Fruit fly (Drosophila melanogaster) whole organism, embryonic: ENCODE data around the gene Pgant35A.
A peak's percentile ranks its signal among the peaks of the same experiment; 100 is the strongest.

ENCODE experiments used
- Ada2b ChIP-seq: fragments of 200-800 bp; sonication (Bioruptor generic); IDR thresholded peaks from 2 replicates; pipeline ENCODE4 v1.3.6; 2022; ENCODE audit warnings: missing biosample characterization, missing genetic modification characterization
- Adf1 ChIP-seq: fragments of 200-800 bp; sonication (Bioruptor generic); IDR thresholded peaks from 2 replicates; pipeline ENCODE4 v1.3.6; 2022; ENCODE audit warnings: missing biosample characterization, missing genetic modification characterization
- C15 ChIP-seq: fragments of 200-800 bp; sonication (Bioruptor generic); IDR thresholded peaks from 3 replicates; pipeline ENCODE4 v1.3.6; 2022; ENCODE audit warnings: missing biosample characterization, missing genetic modification characterization
- CG10431 ChIP-seq: fragments of 200-800 bp; sonication (Bioruptor generic); optimal IDR thresholded peaks from 3 replicates; lab custom pipeline; 2018; ENCODE audit warnings: missing biosample characterization, mild to moderate bottlenecking, missing genetic modification characterization
- CG10462 ChIP-seq: fragments of 200-800 bp; sonication (Bioruptor generic); optimal IDR thresholded peaks from 2 replicates; lab custom pipeline; 2016; ENCODE audit warnings: missing biosample characterization, missing genetic modification characterization
- CG12391 ChIP-seq: fragments of 200-800 bp; sonication (Bioruptor generic); optimal IDR thresholded peaks from 3 replicates; lab custom pipeline; 2018; ENCODE audit warnings: missing biosample characterization, mild to moderate bottlenecking, missing genetic modification characterization, moderate library complexity
- CG13123 ChIP-seq: fragments of 200-800 bp; sonication (Bioruptor generic); optimal IDR thresholded peaks from 2 replicates; lab custom pipeline; 2016; ENCODE audit warnings: missing biosample characterization, missing genetic modification characterization
- CG15073 ChIP-seq: fragments of 200-800 bp; sonication (Bioruptor generic); optimal IDR thresholded peaks from 2 replicates; lab custom pipeline; 2016; ENCODE audit warnings: missing biosample characterization, missing genetic modification characterization
- CG2120 ChIP-seq: fragments of 200-800 bp; sonication (Bioruptor generic); optimal IDR thresholded peaks from 3 replicates; lab custom pipeline; 2016; ENCODE audit warnings: missing biosample characterization, missing genetic modification characterization
- CG2678 ChIP-seq: fragments of 200-800 bp; sonication (Bioruptor generic); optimal IDR thresholded peaks from 3 replicates; lab custom pipeline; 2019; ENCODE audit warnings: missing biosample characterization, mild to moderate bottlenecking, missing genetic modification characterization, moderate library complexity
- CG31388 ChIP-seq: fragments of 200-800 bp; sonication (Bioruptor generic); optimal IDR thresholded peaks from 2 replicates; lab custom pipeline; 2016; ENCODE audit warnings: missing biosample characterization, missing genetic modification characterization
- CG3995 ChIP-seq: fragments of 200-800 bp; sonication (Bioruptor generic); optimal IDR thresholded peaks from 3 replicates; lab custom pipeline; 2016; ENCODE audit warnings: missing biosample characterization, missing genetic modification characterization
- CG4360 ChIP-seq: fragments of 200-800 bp; sonication (Bioruptor generic); IDR thresholded peaks from 2 replicates; pipeline ENCODE4 v1.3.6; 2022; ENCODE audit warnings: missing biosample characterization, missing genetic modification characterization
- CG7556 ChIP-seq: fragments of 200-800 bp; sonication (Bioruptor generic); optimal IDR thresholded peaks from 2 replicates; lab custom pipeline; 2017; ENCODE audit warnings: missing biosample characterization, mild to moderate bottlenecking, missing genetic modification characterization
- CG7928 ChIP-seq: fragments of 200-800 bp; sonication (Bioruptor generic); optimal IDR thresholded peaks from 2 replicates; lab custom pipeline; 2017; ENCODE audit warnings: missing biosample characterization, mild to moderate bottlenecking, missing genetic modification characterization
- CG8359 ChIP-seq: fragments of 200-800 bp; sonication (Bioruptor generic); optimal IDR thresholded peaks from 2 replicates; lab custom pipeline; 2017; ENCODE audit warnings: missing biosample characterization, mild to moderate bottlenecking, missing genetic modification characterization, borderline replicate concordance
- CG9817 ChIP-seq: fragments of 200-800 bp; sonication (Bioruptor generic); optimal IDR thresholded peaks from 2 replicates; lab custom pipeline; 2018; ENCODE audit warnings: missing biosample characterization, mild to moderate bottlenecking, missing genetic modification characterization, moderate library complexity
- Dfd ChIP-seq, 2 experiments: fragments of >200 bp; optimal IDR thresholded peaks; 2 replicates each; lab custom pipeline; 2017; ENCODE audit warnings: missing biosample characterization in 2 of 2, missing genetic modification characterization in 2 of 2
- Dll ChIP-seq: fragments of 200-800 bp; sonication (Bioruptor generic); IDR thresholded peaks from 4 replicates; pipeline ENCODE4 v1.3.6; 2022; ENCODE audit warnings: missing biosample characterization, missing genetic modification characterization; ENCODE audit not compliant: partially characterized antibody
- Elba2 ChIP-seq: fragments of 200-800 bp; sonication (Bioruptor generic); optimal IDR thresholded peaks from 3 replicates; lab custom pipeline; 2016; ENCODE audit warnings: missing biosample characterization, missing genetic modification characterization
- HHEX ChIP-seq: fragments of 200-800 bp; sonication (Bioruptor generic); optimal IDR thresholded peaks from 3 replicates; lab custom pipeline; 2017; ENCODE audit warnings: missing biosample characterization, mild to moderate bottlenecking, missing genetic modification characterization, missing genetic modification reagents
- Hr78 ChIP-seq, 2 experiments: fragments of 200-800 bp in 1 of 2; fragments of >200 bp in 1 of 2; sonication (Bioruptor generic) in 1 of 2; optimal IDR thresholded peaks; 2 replicates each; lab custom pipeline; 2017 to 2019; ENCODE audit warnings: missing biosample characterization in 2 of 2, missing genetic modification characterization in 2 of 2, mild to moderate bottlenecking in 1 of 2, moderate library complexity in 1 of 2
- MESR4 ChIP-seq: fragments of 200-800 bp; sonication (Bioruptor generic); optimal IDR thresholded peaks from 2 replicates; lab custom pipeline; 2018; ENCODE audit warnings: missing biosample characterization, mild to moderate bottlenecking, missing genetic modification characterization, moderate library complexity
- NC2α ChIP-seq: fragments of 200-800 bp; sonication (Bioruptor generic); optimal IDR thresholded peaks from 2 replicates; lab custom pipeline; 2016; ENCODE audit warnings: missing biosample characterization, missing genetic modification characterization
- Poxn ChIP-seq: fragments of 200-800 bp; sonication (Bioruptor generic); IDR thresholded peaks from 2 replicates; pipeline ENCODE4 v1.3.6; 2022; ENCODE audit warnings: missing biosample characterization, missing genetic modification characterization
- Ptx1 ChIP-seq: fragments of 200-800 bp; sonication (Bioruptor generic); IDR thresholded peaks from 2 replicates; pipeline ENCODE4 v1.3.6; 2022; ENCODE audit warnings: missing biosample characterization, missing genetic modification characterization
- Rfx ChIP-seq: fragments of 200-800 bp; sonication (Bioruptor generic); IDR thresholded peaks from 2 replicates; pipeline ENCODE4 v1.3.6; 2022; ENCODE audit warnings: missing biosample characterization, missing genetic modification characterization
- Rx ChIP-seq: fragments of 200-800 bp; sonication (Bioruptor generic); IDR thresholded peaks from 2 replicates; pipeline ENCODE4 v1.3.6; 2022; ENCODE audit warnings: missing biosample characterization, missing genetic modification characterization
- Vsx1 ChIP-seq: fragments of 200-800 bp; sonication (Bioruptor generic); optimal IDR thresholded peaks from 2 replicates; lab custom pipeline; 2017; ENCODE audit warnings: missing biosample characterization, mild to moderate bottlenecking, missing genetic modification characterization, missing genetic modification reagents
- YL-1 ChIP-seq: fragments of 200-800 bp; sonication (Bioruptor generic); optimal IDR thresholded peaks from 3 replicates; lab custom pipeline; 2017; ENCODE audit warnings: missing biosample characterization, mild to moderate bottlenecking, missing genetic modification characterization
- al ChIP-seq: fragments of 200-800 bp; sonication (Bioruptor generic); IDR thresholded peaks from 2 replicates; pipeline ENCODE4 v1.3.6; 2022; ENCODE audit warnings: missing biosample characterization, missing genetic modification characterization
- az2 ChIP-seq: fragments of 200-800 bp; sonication (Bioruptor generic); optimal IDR thresholded peaks from 3 replicates; lab custom pipeline; 2016; ENCODE audit warnings: missing biosample characterization, missing genetic modification characterization
- bsh ChIP-seq, 2 experiments: fragments of 200-800 bp; sonication (Bioruptor generic); optimal IDR thresholded peaks; 2 replicates each; lab custom pipeline; 2017 to 2018; ENCODE audit warnings: mild to moderate bottlenecking in 2 of 2, missing biosample characterization in 2 of 2, missing genetic modification characterization in 2 of 2, moderate library complexity in 1 of 2
- chinmo ChIP-seq: fragments of 200-800 bp; sonication (Bioruptor generic); IDR thresholded peaks from 4 replicates; pipeline ENCODE4 v1.3.6; 2022; ENCODE audit warnings: missing biosample characterization, missing genetic modification characterization; ENCODE audit not compliant: partially characterized antibody
- dati ChIP-seq: fragments of 200-800 bp; sonication (Bioruptor generic); IDR thresholded peaks from 2 replicates; pipeline ENCODE4 v1.3.6; 2022; ENCODE audit warnings: missing biosample characterization, missing genetic modification characterization
- dysf ChIP-seq: fragments of 200-800 bp; sonication (Bioruptor generic); IDR thresholded peaks from 3 replicates; pipeline ENCODE4 v1.3.6; 2022; ENCODE audit warnings: missing biosample characterization, missing genetic modification characterization
- fd3F ChIP-seq: fragments of 200-800 bp; sonication (Bioruptor generic); optimal IDR thresholded peaks from 2 replicates; lab custom pipeline; 2018; ENCODE audit warnings: missing biosample characterization, mild to moderate bottlenecking, missing genetic modification characterization, moderate library complexity
- gce ChIP-seq: fragments of 200-800 bp; sonication (Bioruptor generic); IDR thresholded peaks from 3 replicates; pipeline ENCODE4 v1.3.6; 2022; ENCODE audit warnings: missing biosample characterization, missing genetic modification characterization
- h ChIP-seq: fragments of >200 bp; optimal IDR thresholded peaks from 2 replicates; lab custom pipeline; 2017
- hbn ChIP-seq: fragments of 200-800 bp; sonication (Bioruptor generic); IDR thresholded peaks from 2 replicates; pipeline ENCODE4 v1.3.6; 2022; ENCODE audit warnings: missing biosample characterization, missing genetic modification characterization; ENCODE audit not compliant: partially characterized antibody
- her ChIP-seq: fragments of 200-800 bp; sonication (Bioruptor generic); optimal IDR thresholded peaks from 2 replicates; lab custom pipeline; 2016; ENCODE audit warnings: missing biosample characterization, missing genetic modification characterization
- kay ChIP-seq: fragments of 200-800 bp; sonication (Bioruptor generic); optimal IDR thresholded peaks from 2 replicates; lab custom pipeline; 2016; ENCODE audit warnings: missing biosample characterization, missing genetic modification characterization
- oc ChIP-seq: fragments of 200-800 bp; sonication (Bioruptor generic); optimal IDR thresholded peaks from 2 replicates; lab custom pipeline; 2018; ENCODE audit warnings: missing biosample characterization, mild to moderate bottlenecking, missing genetic modification characterization, moderate library complexity
- pfk ChIP-seq: fragments of 200-800 bp; sonication (Bioruptor generic); optimal IDR thresholded peaks from 2 replicates; lab custom pipeline; 2018; ENCODE audit warnings: missing biosample characterization, mild to moderate bottlenecking, missing genetic modification characterization, moderate library complexity
- row ChIP-seq: fragments of 200-800 bp; sonication (Bioruptor generic); IDR thresholded peaks from 3 replicates; pipeline ENCODE4 v1.3.6; 2022; ENCODE audit warnings: missing biosample characterization, missing genetic modification characterization
- sug ChIP-seq: fragments of 200-800 bp; optimal IDR thresholded peaks from 2 replicates; lab custom pipeline; 2019; ENCODE audit warnings: missing biosample characterization, mild to moderate bottlenecking, missing genetic modification characterization, moderate library complexity
- tll ChIP-seq, 2 experiments: fragments of 200-800 bp in 1 of 2; fragments of >200 bp in 1 of 2; sonication (Bioruptor generic) in 1 of 2; optimal IDR thresholded peaks; 2 replicates each; lab custom pipeline; 2017 to 2019; ENCODE audit warnings: missing biosample characterization in 2 of 2, missing genetic modification characterization in 2 of 2, mild to moderate bottlenecking in 1 of 2, moderate library complexity in 1 of 2
- wdn ChIP-seq: fragments of 200-800 bp; sonication (Bioruptor generic); IDR thresholded peaks from 2 replicates; pipeline ENCODE4 v1.3.6; 2022; ENCODE audit warnings: missing biosample characterization, missing genetic modification characterization
- wek ChIP-seq: fragments of 200-800 bp; sonication (Bioruptor generic); optimal IDR thresholded peaks from 3 replicates; lab custom pipeline; 2018; ENCODE audit warnings: missing biosample characterization, mild to moderate bottlenecking, missing genetic modification characterization, moderate library complexity
- yki ChIP-seq: fragments of >200 bp; optimal IDR thresholded peaks from 3 replicates; lab custom pipeline; 2018
- zen ChIP-seq: fragments of 200-800 bp; sonication (Bioruptor generic); optimal IDR thresholded peaks from 3 replicates; lab custom pipeline; 2018; ENCODE audit warnings: missing biosample characterization, mild to moderate bottlenecking, missing genetic modification characterization, moderate library complexity
- zfh2 ChIP-seq: fragments of 200-800 bp; sonication (Bioruptor generic); optimal IDR thresholded peaks from 2 replicates; lab custom pipeline; 2016; ENCODE audit warnings: missing biosample characterization, missing genetic modification characterization

Gene Pgant35A

dm6 chr2L:14395065-14395439 is 36.0 kb downstream of the Pgant35A start (continued):
- 0 out of 4 replicates have a peak, but pooled peaks have one; percentile 4 for TF ChIP-seq chinmo (GFP tag; lab: Robert Waterston, UW)
- TF ChIP-seq CG7928 (GFP tag; lab: Kevin White, UChicago) = peak; percentile 20
- no peak for TF ChIP-seq Dll
- peak; percentile 46 for TF ChIP-seq fd3F (GFP tag; lab: Kevin White, UChicago)
- no peak for TF ChIP-seq bsh (GFP tag; optimal IDR thresholded peaks at IDR 0.05; lab: Kevin White, UChicago)
- no peak for TF ChIP-seq pfk (GFP tag; lab: Kevin White, UChicago)
- no peak for TF ChIP-seq Ptx1 (GFP tag; lab: Robert Waterston, UW)
- no peak for TF ChIP-seq Adf1 (GFP tag; lab: Robert Waterston, UW)
- TF ChIP-seq CG2120 (GFP tag; lab: Kevin White, UChicago) = no peak
- TF ChIP-seq dati = no peak
- no peak for TF ChIP-seq NC2α (GFP tag; lab: Kevin White, UChicago)
- TF ChIP-seq Vsx1 (GFP tag; lab: Kevin White, UChicago) = no peak
- no peak for TF ChIP-seq CG7556
- no peak for TF ChIP-seq tll (GFP tag; optimal IDR thresholded peaks at IDR 0.05; lab: Kevin White, UChicago)
- TF ChIP-seq YL-1 (GFP tag; lab: Kevin White, UChicago) = no peak
- TF ChIP-seq h (lab: Kevin White, UChicago) = no peak
- no peak for TF ChIP-seq CG10462 (GFP tag; lab: Kevin White, UChicago)
- TF ChIP-seq CG9817 = no peak
- no peak for TF ChIP-seq Elba2 (GFP tag; lab: Kevin White, UChicago)
- TF ChIP-seq Dfd (GFP tag; optimal IDR thresholded peaks at IDR 0.05; lab: Kevin White, UChicago) = no peak
- TF ChIP-seq CG15073 (GFP tag; lab: Kevin White, UChicago) = no peak
- no peak for TF ChIP-seq sug
- TF ChIP-seq MESR4 (GFP tag; lab: Kevin White, UChicago) = no peak
- no peak for TF ChIP-seq hbn (GFP tag; lab: Robert Waterston, UW)
- no peak for TF ChIP-seq CG13123 (GFP tag; lab: Kevin White, UChicago)
- peak; percentile 55 for TF ChIP-seq HHEX (GFP tag; lab: Kevin White, UChicago)
- TF ChIP-seq oc (tag; lab: Kevin White, UChicago) = no peak
- no peak for TF ChIP-seq az2 (GFP tag; lab: Kevin White, UChicago)
- TF ChIP-seq al (GFP tag; lab: Robert Waterston, UW) = no peak
- TF ChIP-seq CG31388 (GFP tag; lab: Kevin White, UChicago) = no peak
- no peak for TF ChIP-seq CG10431 (GFP tag; lab: Kevin White, UChicago)
- no peak for TF ChIP-seq C15 (GFP tag; lab: Robert Waterston, UW)
- no peak for TF ChIP-seq row
- TF ChIP-seq wek (GFP tag; lab: Kevin White, UChicago) = peak; percentile 1
- TF ChIP-seq Rx (GFP tag; lab: Robert Waterston, UW) = no peak
- no peak for TF ChIP-seq Poxn
- TF ChIP-seq Hr78 (GFP tag; optimal IDR thresholded peaks at IDR 0.05; lab: Kevin White, UChicago) = no peak
- TF ChIP-seq gce (GFP tag; lab: Robert Waterston, UW) = 0 out of 3 replicates have a peak, but pooled peaks have one; percentile 5
- no peak; the same call in 2 of the 3 replicates for TF ChIP-seq dysf (GFP tag; lab: Robert Waterston, UW)
- no peak for TF ChIP-seq kay
- peak; percentile 30 for TF ChIP-seq CG2678 (tag; lab: Kevin White, UChicago)
- TF ChIP-seq wdn (GFP tag; lab: Robert Waterston, UW) = 0 out of 2 replicates have a peak, but pooled peaks have one; percentile 31
- TF ChIP-seq CG8359 (GFP tag; lab: Kevin White, UChicago) = no peak
- no peak for TF ChIP-seq her (GFP tag; lab: Kevin White, UChicago)
- peak; percentile 29; the same call in 1 of the 2 replicates for TF ChIP-seq Rfx
- no peak for TF ChIP-seq CG4360
- no peak for TF ChIP-seq yki (lab: Kevin White, UChicago)
- TF ChIP-seq zfh2 (GFP tag; lab: Kevin White, UChicago) = no peak
- TF ChIP-seq CG3995 (GFP tag; lab: Kevin White, UChicago) = no peak
- no peak for TF ChIP-seq CG12391 (tag; lab: Kevin White, UChicago)
- TF ChIP-seq Ada2b (GFP tag; lab: Robert Waterston, UW) = no peak
- no peak for TF ChIP-seq zen (tag; lab: Kevin White, UChicago)
